Worm (Caenorhabditis elegans): ENCODE measurements around the gene sfxn-5.

sfxn-5 gene

ce11 chrII:8058769-8059168 lies 46.1 kb downstream of the sfxn-5 start, which contains the start of gene T05H10.8:
T05H10.8 (plus strand) TSS chrII:8059069.
- TF ChIP-seq nhr-237 (tag; optimal IDR thresholded peaks at IDR 0.05) = no peak

ce11 chrII:8057911-8058310 lies 46.9 kb downstream of the sfxn-5 start:
- TF ChIP-seq lin-13 (GFP tag; optimal IDR thresholded peaks at IDR 0.05) = no peak
- no peak for TF ChIP-seq nhr-237 (tag; optimal IDR thresholded peaks at IDR 0.05)
- TF ChIP-seq alr-1 (tag; optimal IDR thresholded peaks at IDR 0.05) = no peak
- TF ChIP-seq lsy-2 (tag; optimal IDR thresholded peaks at IDR 0.05) = no peak
- TF ChIP-seq nhr-6 (tag; optimal IDR thresholded peaks at IDR 0.05) = no peak
- TF ChIP-seq ama-1 (optimal IDR thresholded peaks at IDR 0.05) = no peak
- TF ChIP-seq elt-1 (tag; optimal IDR thresholded peaks at IDR 0.05) = no peak
- no peak for TF ChIP-seq sma-9 (GFP tag; optimal IDR thresholded peaks at IDR 0.05)
- no peak for TF ChIP-seq sma-9 (tag; optimal IDR thresholded peaks at IDR 0.05)
- no peak for TF ChIP-seq fos-1 (tag; optimal IDR thresholded peaks at IDR 0.05)
- TF ChIP-seq ZK546.5 (tag; optimal IDR thresholded peaks at IDR 0.05) = no peak
- TF ChIP-seq unc-55 (GFP tag; optimal IDR thresholded peaks at IDR 0.05) = no peak
- TF ChIP-seq sem-4 (tag; optimal IDR thresholded peaks at IDR 0.05) = no peak
- TF ChIP-seq ceh-82 (tag; optimal IDR thresholded peaks at IDR 0.05) = no peak
- TF ChIP-seq nhr-11 (tag; optimal IDR thresholded peaks at IDR 0.05) = no peak
- TF ChIP-seq nhr-23 (tag; optimal IDR thresholded peaks at IDR 0.05) = no peak
- no peak for TF ChIP-seq blmp-1 (tag; optimal IDR thresholded peaks at IDR 0.05; ENCODE audit: insufficient read depth)
- TF ChIP-seq nhr-77 (tag; optimal IDR thresholded peaks at IDR 0.05) = no peak
- TF ChIP-seq nhr-25 (tag; optimal IDR thresholded peaks at IDR 0.05) = no peak
- TF ChIP-seq gmeb-1 (tag; optimal IDR thresholded peaks at IDR 0.05) = no peak
- no peak for TF ChIP-seq mdl-1 (tag; optimal IDR thresholded peaks at IDR 0.05)

- TF ChIP-seq zag-1 (tag; optimal IDR thresholded peaks at IDR 0.05) = no peak
- TF ChIP-seq lin-11 (tag; optimal IDR thresholded peaks at IDR 0.05) = no peak
- no peak for TF ChIP-seq fos-1 (tag; optimal IDR thresholded peaks at IDR 0.05)
- no peak for TF ChIP-seq ztf-4 (tag; optimal IDR thresholded peaks at IDR 0.05)
- TF ChIP-seq aly-2 (tag; optimal IDR thresholded peaks at IDR 0.05) = no peak
- TF ChIP-seq blmp-1 (tag; optimal IDR thresholded peaks at IDR 0.05; ENCODE audit: insufficient read depth) = no peak
- no peak for TF ChIP-seq lin-13 (GFP tag; optimal IDR thresholded peaks at IDR 0.05)
- TF ChIP-seq F13H6.1 (tag; optimal IDR thresholded peaks at IDR 0.05) = no peak
- TF ChIP-seq gmeb-1 (tag; optimal IDR thresholded peaks at IDR 0.05) = no peak
- no peak for TF ChIP-seq elt-1 (tag; optimal IDR thresholded peaks at IDR 0.05)
- no peak for TF ChIP-seq unc-62 (GFP tag; optimal IDR thresholded peaks at IDR 0.05)
- no peak for TF ChIP-seq peb-1 (tag; optimal IDR thresholded peaks at IDR 0.05)
- no peak for TF ChIP-seq unc-39 (tag; optimal IDR thresholded peaks at IDR 0.05)
- TF ChIP-seq nhr-237 (tag; optimal IDR thresholded peaks at IDR 0.05) = no peak
- no peak for TF ChIP-seq Y55F3AM.14 (GFP tag; optimal IDR thresholded peaks at IDR 0.05)
- TF ChIP-seq elt-3 (tag; optimal IDR thresholded peaks at IDR 0.05) = no peak
- TF ChIP-seq egl-27 (tag; optimal IDR thresholded peaks at IDR 0.05) = no peak
- no peak for TF ChIP-seq sma-9 (GFP tag; optimal IDR thresholded peaks at IDR 0.05)
- TF ChIP-seq sma-9 (tag; optimal IDR thresholded peaks at IDR 0.05) = no peak
These were observed 52.0 kb downstream of the sfxn-5 start, which contains the start of gene T05H10.4 for ce11 chrII:8052850-8053249. T05H10.4 (plus strand) TSS chrII:8053150.

ce11 chrII:8052172-8052571 lies 52.7 kb downstream of the sfxn-5 start:
- TF ChIP-seq lin-39 (tag; optimal IDR thresholded peaks at IDR 0.05) (no peak), fos-1 (tag; optimal IDR thresholded peaks at IDR 0.05) (no peak), sma-9 (GFP tag; optimal IDR thresholded peaks at IDR 0.05) (no peak), sma-9 (tag; optimal IDR thresholded peaks at IDR 0.05) (no peak), ceh-82 (tag; optimal IDR thresholded peaks at IDR 0.05) (no peak), ama-1 (optimal IDR thresholded peaks at IDR 0.05) (no peak), mbf-1 (tag; optimal IDR thresholded peaks at IDR 0.05) (no peak), ztf-11 (tag; optimal IDR thresholded peaks at IDR 0.05) (no peak), nhr-77 (tag; optimal IDR thresholded peaks at IDR 0.05) (no peak), mab-5 (tag; optimal IDR thresholded peaks at IDR 0.05) (no peak), elt-3 (tag; optimal IDR thresholded peaks at IDR 0.05) (no peak), skn-1 (tag; optimal IDR thresholded peaks at IDR 0.05) (no peak), unc-39 (tag; optimal IDR thresholded peaks at IDR 0.05) (no peak), unc-55 (GFP tag; optimal IDR thresholded peaks at IDR 0.05) (no peak), Y55F3AM.14 (GFP tag; optimal IDR thresholded peaks at IDR 0.05) (no peak), lin-11 (tag; optimal IDR thresholded peaks at IDR 0.05) (no peak), nhr-10 (tag; optimal IDR thresholded peaks at IDR 0.05) (no peak), lsy-2 (tag; optimal IDR thresholded peaks at IDR 0.05) (no peak), alr-1 (tag; optimal IDR thresholded peaks at IDR 0.05) (no peak), ztf-4 (tag; optimal IDR thresholded peaks at IDR 0.05) (no peak)
